Fruit fly (Drosophila melanogaster) whole organism, adult: ENCODE results near the gene SsRbeta.
A peak's percentile ranks its signal among the peaks of the same experiment; 100 is the strongest.

Experiments used
- CG11617 ChIP-seq: fragments of 200-800 bp; sonication (Bioruptor generic); optimal IDR thresholded peaks from 2 replicates; lab custom pipeline; 2017; ENCODE audit warnings: mild to moderate bottlenecking, missing biosample characterization, missing genetic modification reagents, missing genetic modification characterization
- CG12768 ChIP-seq: fragments of 200-800 bp; sonication (Bioruptor generic); optimal IDR thresholded peaks from 2 replicates; lab custom pipeline; 2017; ENCODE audit warnings: missing biosample characterization, missing genetic modification characterization, mild to moderate bottlenecking, moderate library complexity, missing genetic modification reagents
- CG14711 ChIP-seq: fragments of 200-800 bp; sonication (Bioruptor generic); optimal IDR thresholded peaks from 2 replicates; lab custom pipeline; 2018; ENCODE audit warnings: missing biosample characterization, mild to moderate bottlenecking, missing genetic modification characterization, moderate library complexity
- CG1620 ChIP-seq: fragments of 200-800 bp; sonication (Bioruptor generic); optimal IDR thresholded peaks from 2 replicates; lab custom pipeline; 2016; ENCODE audit warnings: missing biosample characterization, missing genetic modification characterization
- CG33017 ChIP-seq: fragments of 200-800 bp; sonication (Bioruptor generic); optimal IDR thresholded peaks from 2 replicates; lab custom pipeline; 2018; ENCODE audit warnings: missing biosample characterization, mild to moderate bottlenecking, missing genetic modification characterization, moderate library complexity
- CG5204 ChIP-seq: fragments of 200-800 bp; sonication (Bioruptor generic); optimal IDR thresholded peaks from 2 replicates; lab custom pipeline; 2016; ENCODE audit warnings: missing biosample characterization, missing genetic modification characterization
- CG7045 ChIP-seq: fragments of 200-800 bp; sonication (Bioruptor generic); optimal IDR thresholded peaks from 2 replicates; lab custom pipeline; 2017; ENCODE audit warnings: missing biosample characterization, mild to moderate bottlenecking, missing genetic modification characterization
- CG7101 ChIP-seq: fragments of 200-800 bp; sonication (Bioruptor generic); optimal IDR thresholded peaks from 2 replicates; lab custom pipeline; 2018; ENCODE audit warnings: missing biosample characterization, mild to moderate bottlenecking, missing genetic modification characterization, moderate library complexity
- Clk ChIP-seq: fragments of 200-800 bp; sonication (Bioruptor generic); optimal IDR thresholded peaks from 2 replicates; lab custom pipeline; 2017; ENCODE audit warnings: missing biosample characterization, missing genetic modification characterization
- Crg-1 ChIP-seq: fragments of 200-800 bp; sonication (Bioruptor generic); optimal IDR thresholded peaks from 2 replicates; lab custom pipeline; 2016; ENCODE audit warnings: missing biosample characterization, missing genetic modification characterization
- Hr96 ChIP-seq: fragments of 200-800 bp; sonication (Bioruptor generic); optimal IDR thresholded peaks from 2 replicates; lab custom pipeline; 2016; ENCODE audit warnings: missing biosample characterization, missing genetic modification characterization
- Mnt ChIP-seq: fragments of 200-800 bp; sonication (Bioruptor generic); optimal IDR thresholded peaks from 2 replicates; lab custom pipeline; 2016; ENCODE audit warnings: missing biosample characterization, mild to moderate bottlenecking, missing genetic modification characterization
- bab1 ChIP-seq: fragments of 200-800 bp; sonication (Bioruptor generic); optimal IDR thresholded peaks from 3 replicates; lab custom pipeline; 2019; ENCODE audit warnings: missing biosample characterization, mild to moderate bottlenecking, missing genetic modification characterization, moderate library complexity
- cic ChIP-seq: fragments of 200-800 bp; sonication (Bioruptor generic); optimal IDR thresholded peaks from 2 replicates; lab custom pipeline; 2017; ENCODE audit warnings: missing biosample characterization, mild to moderate bottlenecking, missing genetic modification characterization, moderate library complexity
- cnc ChIP-seq, 2 experiments: fragments of >200 bp; optimal IDR thresholded peaks; 2 replicates each; lab custom pipeline; 2017
- kay ChIP-seq: fragments of 200-800 bp; sonication (Bioruptor generic); peaks from one replicate; lab custom pipeline; 2016; ENCODE audit warnings: missing biosample characterization, missing genetic modification characterization, borderline replicate concordance
- ovo ChIP-seq: fragments of 200-800 bp; sonication (Bioruptor generic); optimal IDR thresholded peaks from 2 replicates; lab custom pipeline; 2016; ENCODE audit warnings: missing biosample characterization, missing genetic modification characterization
- pad ChIP-seq: fragments of 200-800 bp; sonication (Bioruptor generic); optimal IDR thresholded peaks from 3 replicates; lab custom pipeline; 2017; ENCODE audit warnings: missing biosample characterization, missing genetic modification characterization, mild to moderate bottlenecking, moderate library complexity, missing genetic modification reagents
- tj ChIP-seq: fragments of 200-800 bp; sonication (Bioruptor generic); optimal IDR thresholded peaks from 3 replicates; lab custom pipeline; 2017; ENCODE audit warnings: missing biosample characterization, mild to moderate bottlenecking, missing genetic modification characterization, moderate library complexity
- toe ChIP-seq: fragments of 200-800 bp; sonication (Bioruptor generic); optimal IDR thresholded peaks from 2 replicates; lab custom pipeline; 2016; ENCODE audit warnings: missing biosample characterization, missing genetic modification characterization

The SsRbeta gene

dm6 chr3L:16132067-16132418, 2.6 kb downstream of the SsRbeta start:
- TF ChIP-seq cic (no peak), Mnt (GFP tag; lab: Kevin White, UChicago) (no peak), CG11617 (GFP tag; lab: Kevin White, UChicago) (no peak), cnc (optimal IDR thresholded peaks at IDR 0.05; lab: Kevin White, UChicago) (no peak), CG5204 (GFP tag; lab: Kevin White, UChicago) (no peak), tj (GFP tag; lab: Kevin White, UChicago) (no peak), CG12768 (GFP tag; lab: Kevin White, UChicago) (no peak), Clk (GFP tag; lab: Kevin White, UChicago) (no peak), Hr96 (GFP tag; lab: Kevin White, UChicago) (no peak), toe (GFP tag; lab: Kevin White, UChicago) (no peak)

dm6 chr3L:16136819-16137553, 7.6 kb downstream of the SsRbeta start:
- TF ChIP-seq CG7101 (tag; lab: Kevin White, UChicago) (no peak), CG5204 (GFP tag; lab: Kevin White, UChicago) (no peak), cic (peak; percentile 41), tj (GFP tag; lab: Kevin White, UChicago) (no peak)

- no peak for TF ChIP-seq CG7101 (tag; lab: Kevin White, UChicago)
Observed at dm6 chr3L:16137779-16138178, 8.4 kb downstream of the SsRbeta start, which contains the start of gene CG5157. TSS of gene CG5157 (minus strand) at chr3L:16137879.

dm6 chr3L:16139131-16139530, 9.7 kb downstream of the SsRbeta start:
- TF ChIP-seq CG14711 = peak; percentile 98
- no peak for TF ChIP-seq tj (GFP tag; lab: Kevin White, UChicago)
- no peak for TF ChIP-seq pad (GFP tag; lab: Kevin White, UChicago)
- TF ChIP-seq bab1 (GFP tag; lab: Kevin White, UChicago) = peak; percentile 41

dm6 chr3L:16141556-16141955, 12.1 kb downstream of the SsRbeta start:
- TF ChIP-seq CG7101 (tag; lab: Kevin White, UChicago) (no peak), kay (no peak), cnc (optimal IDR thresholded peaks at IDR 0.05; lab: Kevin White, UChicago) (no peak), Mnt (GFP tag; lab: Kevin White, UChicago) (no peak)

dm6 chr3L:16143685-16144539, 14.5 kb downstream of the SsRbeta start, which contains the start of gene CG32152:
TSS of gene CG32152 (minus strand) at chr3L:16144036.
- no peak for TF ChIP-seq Crg-1
- TF ChIP-seq bab1 (GFP tag; lab: Kevin White, UChicago) = peak; percentile 47
- TF ChIP-seq Mnt (GFP tag; lab: Kevin White, UChicago) = no peak
- no peak for TF ChIP-seq CG1620 (GFP tag; lab: Kevin White, UChicago)
- TF ChIP-seq CG5204 (GFP tag; lab: Kevin White, UChicago) = no peak
- no peak for TF ChIP-seq cnc (optimal IDR thresholded peaks at IDR 0.05; lab: Kevin White, UChicago)
- TF ChIP-seq CG33017 (tag; lab: Kevin White, UChicago) = no peak
- no peak for TF ChIP-seq ovo (GFP tag; lab: Kevin White, UChicago)
- TF ChIP-seq tj (GFP tag; lab: Kevin White, UChicago) = peak; percentile 87
- no peak for TF ChIP-seq CG11617 (GFP tag; lab: Kevin White, UChicago)
- TF ChIP-seq CG7045 = no peak
- TF ChIP-seq CG12768 (GFP tag; lab: Kevin White, UChicago) = no peak

- TF ChIP-seq Crg-1 (no peak), cic (no peak), CG7101 (tag; lab: Kevin White, UChicago) (no peak), cnc (optimal IDR thresholded peaks at IDR 0.05; lab: Kevin White, UChicago) (no peak), CG5204 (GFP tag; lab: Kevin White, UChicago) (no peak), CG1620 (GFP tag; lab: Kevin White, UChicago) (no peak), CG7045 (no peak), bab1 (GFP tag; lab: Kevin White, UChicago) (no peak), pad (GFP tag; lab: Kevin White, UChicago) (no peak), Clk (GFP tag; lab: Kevin White, UChicago) (no peak), Hr96 (GFP tag; lab: Kevin White, UChicago) (no peak), CG11617 (GFP tag; lab: Kevin White, UChicago) (no peak), CG33017 (tag; lab: Kevin White, UChicago) (no peak)
Observed at dm6 chr3L:16145282-16145681, 15.9 kb downstream of the SsRbeta start.
